Worm (Caenorhabditis elegans) whole organism, young adult: ENCODE measurements around the gene C18D11.6.

Source experiments
- F23B12.7 ChIP-seq: sonication (generic microtip); optimal IDR thresholded peaks from 2 replicates; lab custom pipeline; 2017; ENCODE audit warnings: missing genetic modification characterization, mild to moderate bottlenecking, missing compliant biosample characterization, antibody characterized with exemption, moderate library complexity; ENCODE audit not compliant: insufficient read depth
- K12H6.12 ChIP-seq: fragments of 200-800 bp; sonication (Bioruptor generic); optimal IDR thresholded peaks from 2 replicates; lab custom pipeline; 2018; ENCODE audit warnings: mild to moderate bottlenecking, missing genetic modification characterization, missing compliant biosample characterization
- Y79H2A.3 ChIP-seq: fragments of 200-800 bp; sonication (Bioruptor generic); conservative IDR thresholded peaks from 2 replicates; pipeline ENCODE4 v1.3.6; 2022; ENCODE audit warnings: missing genetic modification reagents, missing genetic modification characterization, missing compliant biosample characterization
- atf-7 ChIP-seq: sonication (generic microtip); optimal IDR thresholded peaks from 2 replicates; lab custom pipeline; 2017; ENCODE audit warnings: mild to moderate bottlenecking, missing genetic modification characterization, missing compliant biosample characterization
- efl-1 ChIP-seq: fragments of 150-350 bp; optimal IDR thresholded peaks from 2 replicates; lab custom pipeline; 2014; ENCODE audit warnings: missing biosample characterization, missing genetic modification reagents, missing genetic modification characterization
- fkh-3 ChIP-seq: sonication (generic microtip); optimal IDR thresholded peaks from 2 replicates; lab custom pipeline; 2016; ENCODE audit warnings: mild to moderate bottlenecking, missing genetic modification characterization, missing compliant biosample characterization
- nhr-27 ChIP-seq: fragments of 200-800 bp; sonication (Bioruptor generic); optimal IDR thresholded peaks from 2 replicates; lab custom pipeline; 2018; ENCODE audit warnings: mild to moderate bottlenecking, missing genetic modification characterization, moderate library complexity, missing compliant biosample characterization
- pbrm-1 ChIP-seq: fragments of 200-800 bp; sonication (Bioruptor generic); IDR thresholded peaks from 2 replicates; pipeline ENCODE4 v1.3.6; 2022; ENCODE audit warnings: missing genetic modification reagents, missing genetic modification characterization, missing compliant biosample characterization
- ztf-3 ChIP-seq: fragments of 200-800 bp; sonication (Bioruptor generic); optimal IDR thresholded peaks from 2 replicates; lab custom pipeline; 2018; ENCODE audit warnings: mild to moderate bottlenecking, missing genetic modification characterization, missing compliant biosample characterization

DNA sequence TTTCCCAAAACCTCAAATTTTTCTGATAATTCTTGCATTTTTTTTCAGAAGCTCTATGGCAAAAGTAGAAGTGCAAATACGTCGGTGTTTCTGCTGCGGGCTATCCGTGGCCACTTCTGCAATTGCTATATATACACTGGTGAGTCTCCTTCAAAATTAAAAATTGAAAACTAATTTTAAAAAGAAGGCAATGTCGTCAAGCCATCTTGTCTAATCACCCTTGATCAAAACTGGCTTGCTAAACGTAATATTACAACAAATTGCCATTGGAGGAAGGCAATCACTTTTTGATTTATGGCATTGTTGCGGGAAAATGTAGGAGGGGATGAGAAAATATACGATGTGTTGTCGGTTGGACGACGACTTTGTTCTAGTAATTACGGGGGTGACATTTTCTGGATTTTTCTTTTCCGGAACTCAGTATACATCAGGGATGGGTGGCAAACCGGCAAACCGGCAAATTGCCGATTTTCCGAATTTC lies 6.2 kb downstream of the C18D11.6 start, which contains the start of gene C18D11.1:
- no peak for TF ChIP-seq fkh-3 (tag; lab: Kevin White, UChicago)
- no peak for TF ChIP-seq atf-7
- no peak for TF ChIP-seq ztf-3 (GFP tag; lab: Kevin White, UChicago)
- no peak for TF ChIP-seq nhr-27 (tag; lab: Kevin White, UChicago)
- no peak for TF ChIP-seq Y79H2A.3
- TF ChIP-seq F23B12.7 (tag; lab: Kevin White, UChicago) = no peak
- TF ChIP-seq K12H6.12 (tag; lab: Kevin White, UChicago) = no peak
- no peak for TF ChIP-seq pbrm-1 (GFP tag; lab: Robert Waterston, UW)
- no peak for TF ChIP-seq efl-1 (GFP tag; lab: Kevin White, UChicago)
